Worm (Caenorhabditis elegans) whole organism, L1 larva: ENCODE results near the gene D1079.1.

Source experiments
- C34B4.2 ChIP-seq: sonication (generic microtip); optimal IDR thresholded peaks from 2 replicates; lab custom pipeline; 2017; ENCODE audit warnings: mild to moderate bottlenecking, missing genetic modification characterization, missing compliant biosample characterization
- F16B12.6 ChIP-seq: fragments of 150-350 bp; optimal IDR thresholded peaks from 2 replicates; lab custom pipeline; 2014; ENCODE audit warnings: missing biosample characterization, missing genetic modification characterization
- Y116A8C.19 ChIP-seq: sonication (generic microtip); optimal IDR thresholded peaks from 2 replicates; lab custom pipeline; 2016; ENCODE audit warnings: missing compliant biosample characterization, missing genetic modification characterization, borderline replicate concordance
- aly-2 ChIP-seq: fragments of 150-350 bp; optimal IDR thresholded peaks from 2 replicates; lab custom pipeline; 2014; ENCODE audit warnings: missing biosample characterization, missing genetic modification characterization
- ama-1 ChIP-seq: fragments of 150-350 bp; optimal IDR thresholded peaks from 2 replicates; lab custom pipeline; 2014
- blmp-1 ChIP-seq: fragments of 150-350 bp; optimal IDR thresholded peaks from 2 replicates; lab custom pipeline; 2014; ENCODE audit warnings: missing biosample characterization, missing genetic modification characterization
- ceh-8 ChIP-seq: fragments of 200-800 bp; sonication (Bioruptor generic); optimal IDR thresholded peaks from 2 replicates; lab custom pipeline; 2018; ENCODE audit warnings: mild to moderate bottlenecking, missing genetic modification characterization, moderate library complexity, missing compliant biosample characterization
- ceh-82 ChIP-seq, 3 experiments: fragments of 150-350 bp in 1 of 3; sonication (generic microtip) in 2 of 3; optimal IDR thresholded peaks; 2 replicates each; lab custom pipeline; 2014 to 2017; ENCODE audit warnings: missing biosample characterization in 3 of 3, missing genetic modification characterization in 3 of 3
- ceh-88 ChIP-seq: fragments of 200-800 bp; sonication (Bioruptor generic); IDR thresholded peaks from 2 replicates; pipeline ENCODE4 v1.3.6; 2022; ENCODE audit warnings: missing genetic modification characterization, missing compliant biosample characterization
- ces-1 ChIP-seq: fragments of 150-350 bp; optimal IDR thresholded peaks from 2 replicates; lab custom pipeline; 2014; ENCODE audit warnings: missing biosample characterization, missing genetic modification reagents, missing genetic modification characterization
- dsc-1 ChIP-seq: sonication (generic microtip); optimal IDR thresholded peaks from 2 replicates; lab custom pipeline; 2016; ENCODE audit warnings: mild to moderate bottlenecking, missing genetic modification characterization, missing compliant biosample characterization
- efl-3 ChIP-seq: fragments of 200-800 bp; sonication (Bioruptor generic); optimal IDR thresholded peaks from 2 replicates; lab custom pipeline; 2018; ENCODE audit warnings: mild to moderate bottlenecking, missing genetic modification characterization, missing compliant biosample characterization
- egl-13 ChIP-seq: sonication (generic microtip); optimal IDR thresholded peaks from 2 replicates; lab custom pipeline; 2016; ENCODE audit warnings: missing genotype, missing genetic modification reagents, missing genetic modification characterization, missing compliant biosample characterization
- egl-27 ChIP-seq, 2 experiments: fragments of 150-350 bp in 1 of 2; sonication (generic microtip); optimal IDR thresholded peaks; 3 replicates each; lab custom pipeline; 2017 to 2018; ENCODE audit warnings: missing biosample characterization in 2 of 2, missing genetic modification characterization in 2 of 2, missing genetic modification reagents in 2 of 2
- elt-2 ChIP-seq: sonication (generic microtip); optimal IDR thresholded peaks from 2 replicates; lab custom pipeline; 2016; ENCODE audit warnings: missing genetic modification characterization, mild to moderate bottlenecking, inconsistent platforms, missing compliant biosample characterization, missing genetic modification reagents
- elt-3 ChIP-seq, 6 experiments: fragments of 150-350 bp in 1 of 6; sonication (generic microtip); optimal IDR thresholded peaks; 2 replicates each; lab custom pipeline; 2017 to 2018; ENCODE audit warnings: missing biosample characterization in 6 of 6, missing genetic modification characterization in 6 of 6, inconsistent platforms in 1 of 6
- ets-5 ChIP-seq: fragments of 200-800 bp; sonication (Bioruptor generic); IDR thresholded peaks from 2 replicates; pipeline ENCODE4 v1.3.6; 2022; ENCODE audit warnings: missing genetic modification characterization, missing compliant biosample characterization
- fkh-10 ChIP-seq: sonication (generic microtip); optimal IDR thresholded peaks from 2 replicates; lab custom pipeline; 2017; ENCODE audit warnings: missing biosample characterization, missing genetic modification reagents, missing genetic modification characterization
- fkh-4 ChIP-seq: sonication (generic microtip); optimal IDR thresholded peaks from 2 replicates; lab custom pipeline; 2016; ENCODE audit warnings: missing compliant biosample characterization, missing genetic modification characterization, borderline replicate concordance
- fkh-8 ChIP-seq: sonication (generic microtip); optimal IDR thresholded peaks from 2 replicates; lab custom pipeline; 2016; ENCODE audit warnings: mild to moderate bottlenecking, missing genetic modification characterization, missing compliant biosample characterization
- hlh-17 ChIP-seq: fragments of 200-800 bp; sonication (Bioruptor generic); optimal IDR thresholded peaks from 2 replicates; lab custom pipeline; 2018; ENCODE audit warnings: missing genetic modification characterization, mild to moderate bottlenecking, missing compliant biosample characterization, moderate library complexity, borderline replicate concordance
- hlh-4 ChIP-seq: sonication (generic microtip); optimal IDR thresholded peaks from 2 replicates; lab custom pipeline; 2016; ENCODE audit warnings: mild to moderate bottlenecking, missing genetic modification characterization, missing compliant biosample characterization
- hpl-2 ChIP-seq: fragments of 150-350 bp; optimal IDR thresholded peaks from 2 replicates; lab custom pipeline; 2014; ENCODE audit warnings: missing biosample characterization, missing genetic modification reagents, missing genetic modification characterization
- irx-1 ChIP-seq: sonication (generic microtip); optimal IDR thresholded peaks from 2 replicates; lab custom pipeline; 2016; ENCODE audit warnings: missing genetic modification characterization, missing compliant biosample characterization
- isw-1 ChIP-seq: fragments of 200-800 bp; sonication (Bioruptor generic); IDR thresholded peaks from 2 replicates; pipeline ENCODE4 v1.3.6; 2022; ENCODE audit warnings: missing genetic modification characterization, missing compliant biosample characterization
- jun-1 ChIP-seq: fragments of 150-350 bp; optimal IDR thresholded peaks from 2 replicates; lab custom pipeline; 2014; ENCODE audit warnings: missing biosample characterization, missing genetic modification reagents, missing genetic modification characterization
- lin-14 ChIP-seq: fragments of 200-800 bp; sonication (Bioruptor generic); optimal IDR thresholded peaks from 2 replicates; lab custom pipeline; 2018; ENCODE audit warnings: mild to moderate bottlenecking, missing genetic modification characterization, moderate library complexity, missing compliant biosample characterization
- lin-15B ChIP-seq: fragments of 150-350 bp; sonication (generic microtip); optimal IDR thresholded peaks from 3 replicates; lab custom pipeline; 2014; ENCODE audit warnings: missing biosample characterization, missing genetic modification characterization
- lin-35 ChIP-seq, 2 experiments: fragments of 150-350 bp; optimal IDR thresholded peaks; 2 replicates each; lab custom pipeline; 2014; ENCODE audit warnings: missing biosample characterization in 2 of 2, missing genetic modification characterization in 2 of 2, missing genetic modification reagents in 2 of 2
- lsy-2 ChIP-seq, 2 experiments: fragments of 150-350 bp; optimal IDR thresholded peaks; 2 replicates each; lab custom pipeline; 2014; ENCODE audit warnings: missing biosample characterization in 2 of 2, missing genetic modification characterization in 2 of 2
- mab-9 ChIP-seq: fragments of 200-800 bp; sonication (Bioruptor generic); IDR thresholded peaks from 2 replicates; pipeline ENCODE4 v1.3.6; 2022; ENCODE audit warnings: missing genetic modification reagents, missing genetic modification characterization, missing compliant biosample characterization
- mdl-1 ChIP-seq, 2 experiments: fragments of 150-350 bp; optimal IDR thresholded peaks; 2 replicates each; lab custom pipeline; 2014 to 2017; ENCODE audit warnings: missing biosample characterization in 2 of 2, missing genetic modification characterization in 2 of 2, inconsistent platforms in 1 of 2
- mep-1 ChIP-seq: fragments of 150-350 bp; optimal IDR thresholded peaks from 2 replicates; lab custom pipeline; 2014; ENCODE audit warnings: missing biosample characterization, missing genetic modification characterization
- nhr-20 ChIP-seq: sonication (generic microtip); optimal IDR thresholded peaks from 2 replicates; lab custom pipeline; 2016; ENCODE audit warnings: mild to moderate bottlenecking, missing genetic modification characterization, missing compliant biosample characterization
- nhr-237 ChIP-seq: fragments of 150-350 bp; optimal IDR thresholded peaks from 2 replicates; lab custom pipeline; 2014; ENCODE audit warnings: missing biosample characterization, missing genetic modification characterization
- nhr-76 ChIP-seq: sonication (generic microtip); optimal IDR thresholded peaks from 2 replicates; lab custom pipeline; 2017; ENCODE audit warnings: missing biosample characterization, missing genetic modification characterization
- nhr-77 ChIP-seq: fragments of 150-350 bp; optimal IDR thresholded peaks from 2 replicates; lab custom pipeline; 2014; ENCODE audit warnings: missing biosample characterization, missing genetic modification characterization
- nhr-85 ChIP-seq: sonication (generic microtip); peaks from one replicate; lab custom pipeline; 2016; ENCODE audit warnings: missing genetic modification characterization, inconsistent platforms, missing compliant biosample characterization
- nhr-90 ChIP-seq: sonication (generic microtip); optimal IDR thresholded peaks from 2 replicates; lab custom pipeline; 2016; ENCODE audit warnings: mild to moderate bottlenecking, missing genetic modification characterization, missing compliant biosample characterization; ENCODE audit not compliant: poor library complexity
- pqm-1 ChIP-seq: sonication (generic microtip); optimal IDR thresholded peaks from 3 replicates; lab custom pipeline; 2017; ENCODE audit warnings: missing biosample characterization, missing genetic modification characterization
- rnt-1 ChIP-seq: sonication (generic microtip); optimal IDR thresholded peaks from 2 replicates; lab custom pipeline; 2016; ENCODE audit warnings: mild to moderate bottlenecking, missing genetic modification characterization, moderate library complexity, missing compliant biosample characterization
- snpc-4 ChIP-seq: fragments of 150-350 bp; optimal IDR thresholded peaks from 2 replicates; lab custom pipeline; 2014; ENCODE audit warnings: missing biosample characterization, missing genetic modification characterization
- snu-23 ChIP-seq: sonication (generic microtip); optimal IDR thresholded peaks from 2 replicates; lab custom pipeline; 2016; ENCODE audit warnings: missing genetic modification characterization, missing compliant biosample characterization
- unc-130 ChIP-seq: fragments of 150-350 bp; optimal IDR thresholded peaks from 2 replicates; lab custom pipeline; 2017; ENCODE audit warnings: missing biosample characterization, missing genetic modification characterization, inconsistent platforms
- unc-30 ChIP-seq: sonication (generic microtip); optimal IDR thresholded peaks from 2 replicates; lab custom pipeline; 2017; ENCODE audit warnings: missing biosample characterization, missing genetic modification characterization
- unc-62 ChIP-seq: fragments of 150-350 bp; optimal IDR thresholded peaks from 2 replicates; lab custom pipeline; 2014; ENCODE audit warnings: missing biosample characterization, missing genetic modification reagents, missing genetic modification characterization
- unc-86 ChIP-seq: sonication (generic microtip); optimal IDR thresholded peaks from 2 replicates; lab custom pipeline; 2016; ENCODE audit warnings: missing genetic modification characterization, missing compliant biosample characterization
- unc-98 ChIP-seq: fragments of 200-800 bp; sonication (Bioruptor generic); IDR thresholded peaks from 2 replicates; pipeline ENCODE4 v1.3.6; 2022; ENCODE audit warnings: missing genetic modification characterization, missing compliant biosample characterization
- vab-15 ChIP-seq: sonication (generic microtip); optimal IDR thresholded peaks from 2 replicates; lab custom pipeline; 2017; ENCODE audit warnings: missing genotype, mild to moderate bottlenecking, missing genetic modification characterization, missing compliant biosample characterization
- xbp-1 ChIP-seq: sonication (generic microtip); optimal IDR thresholded peaks from 2 replicates; lab custom pipeline; 2016; ENCODE audit warnings: missing genetic modification characterization, missing compliant biosample characterization
- zag-1 ChIP-seq: fragments of 150-350 bp; optimal IDR thresholded peaks from 2 replicates; lab custom pipeline; 2014; ENCODE audit warnings: missing biosample characterization, missing genetic modification characterization
- zip-4 ChIP-seq: fragments of 200-800 bp; sonication (Bioruptor generic); optimal IDR thresholded peaks from 2 replicates; lab custom pipeline; 2018; ENCODE audit warnings: mild to moderate bottlenecking, missing genetic modification characterization, moderate library complexity, missing compliant biosample characterization
- ztf-11 ChIP-seq, 2 experiments: sonication (generic microtip); optimal IDR thresholded peaks; 2 replicates each; lab custom pipeline; 2016 to 2017; ENCODE audit warnings: missing genetic modification characterization in 2 of 2, missing biosample characterization in 1 of 2, missing compliant biosample characterization in 1 of 2
- ztf-4 ChIP-seq: fragments of 150-350 bp; optimal IDR thresholded peaks from 2 replicates; lab custom pipeline; 2014; ENCODE audit warnings: missing biosample characterization, missing genetic modification characterization

D1079.1 gene

ce11 chrX:4444073-4444472 lies 41.1 kb downstream of the D1079.1 start:
- TF ChIP-seq nhr-85 (tag; lab: Kevin White, UChicago) (peak; percentile 64), unc-86 (tag; lab: Kevin White, UChicago) (no peak), unc-130 (tag; lab: Kevin White, UChicago) (peak; percentile 38), snu-23 (peak; percentile 72), dsc-1 (tag; lab: Kevin White, UChicago) (peak; percentile 44), egl-13 (tag; lab: Kevin White, UChicago) (no peak), lsy-2 (tag; optimal IDR thresholded peaks at IDR 0.05; lab: Kevin White, UChicago) (peak; percentile 40 to 42), jun-1 (tag; lab: Kevin White, UChicago) (no peak), pqm-1 (no peak), lin-15B (no peak), ztf-4 (no peak), fkh-8 (tag; lab: Kevin White, UChicago) (peak; percentile 15), zag-1 (tag; lab: Kevin White, UChicago) (no peak), nhr-90 (tag; lab: Kevin White, UChicago) (peak; percentile 61), unc-62 (no peak), ces-1 (no peak), egl-27 (tag; optimal IDR thresholded peaks at IDR 0.05; lab: Kevin White, UChicago) (no peak), snpc-4 (no peak), ztf-11 (tag; optimal IDR thresholded peaks at IDR 0.05; lab: Kevin White, UChicago) (no peak), ceh-8 (no peak), xbp-1 (tag; lab: Kevin White, UChicago) (peak; percentile 50), lin-35 (GFP tag; optimal IDR thresholded peaks at IDR 0.05; lab: Kevin White, UChicago) (peak; percentile 21 to 56), C34B4.2 (tag; lab: Kevin White, UChicago) (no peak), ceh-82 (tag; optimal IDR thresholded peaks at IDR 0.05; lab: Kevin White, UChicago) (peak; percentile 10 to 24 (median 19)), mep-1 (tag; lab: Kevin White, UChicago) (peak; percentile 67), hlh-4 (tag; lab: Kevin White, UChicago) (no peak), unc-98 (no peak), elt-3 (tag; optimal IDR thresholded peaks at IDR 0.05; lab: Kevin White, UChicago) (no peak), aly-2 (tag; lab: Kevin White, UChicago) (no peak), F16B12.6 (peak; percentile 4), nhr-77 (peak; percentile 20), vab-15 (tag; lab: Kevin White, UChicago) (no peak), ama-1 (no peak), irx-1 (tag; lab: Kevin White, UChicago) (peak; percentile 35), zip-4 (GFP tag; lab: Kevin White, UChicago) (no peak), fkh-4 (tag; lab: Kevin White, UChicago) (no peak), nhr-76 (no peak), mdl-1 (tag; optimal IDR thresholded peaks at IDR 0.05; lab: Kevin White, UChicago) (peak in 1 of 2 experiments; percentile 75), ets-5 (GFP tag; lab: Robert Waterston, UW) (no peak), efl-3 (GFP tag; lab: Kevin White, UChicago) (no peak), rnt-1 (peak; percentile 71), nhr-20 (tag; lab: Kevin White, UChicago) (peak; percentile 56), nhr-237 (tag; lab: Kevin White, UChicago) (no peak), mab-9 (GFP tag; lab: Robert Waterston, UW) (no peak), isw-1 (GFP tag; lab: Robert Waterston, UW) (no peak), unc-30 (tag; lab: Kevin White, UChicago) (no peak), ceh-88 (no peak), lin-14 (peak; percentile 53), hlh-17 (GFP tag; lab: Kevin White, UChicago) (no peak), hpl-2 (GFP tag; lab: Kevin White, UChicago) (no peak), blmp-1 (no peak), Y116A8C.19 (tag; lab: Kevin White, UChicago) (no peak), fkh-10 (GFP tag; lab: Kevin White, UChicago) (no peak), elt-2 (no peak)
